Worm (Caenorhabditis elegans) whole organism, L1 larva: ENCODE results near the gene nspc-5.

Source experiments
- C04F5.9 ChIP-seq: sonication (generic microtip); optimal IDR thresholded peaks from 2 replicates; lab custom pipeline; 2016; ENCODE audit warnings: missing genetic modification characterization, missing compliant biosample characterization
- aly-2 ChIP-seq: fragments of 150-350 bp; optimal IDR thresholded peaks from 2 replicates; lab custom pipeline; 2014; ENCODE audit warnings: missing biosample characterization, missing genetic modification characterization
- blmp-1 ChIP-seq: fragments of 150-350 bp; optimal IDR thresholded peaks from 2 replicates; lab custom pipeline; 2014; ENCODE audit warnings: missing biosample characterization, missing genetic modification characterization
- ceh-63 ChIP-seq: fragments of 200-800 bp; sonication (Bioruptor generic); optimal IDR thresholded peaks from 2 replicates; lab custom pipeline; 2018; ENCODE audit warnings: mild to moderate bottlenecking, missing genetic modification characterization, missing compliant biosample characterization
- ceh-82 ChIP-seq, 3 experiments: fragments of 150-350 bp in 1 of 3; sonication (generic microtip) in 2 of 3; optimal IDR thresholded peaks; 2 replicates each; lab custom pipeline; 2014 to 2017; ENCODE audit warnings: missing biosample characterization in 3 of 3, missing genetic modification characterization in 3 of 3
- dsc-1 ChIP-seq: sonication (generic microtip); optimal IDR thresholded peaks from 2 replicates; lab custom pipeline; 2016; ENCODE audit warnings: mild to moderate bottlenecking, missing genetic modification characterization, missing compliant biosample characterization
- efl-3 ChIP-seq: fragments of 200-800 bp; sonication (Bioruptor generic); optimal IDR thresholded peaks from 2 replicates; lab custom pipeline; 2018; ENCODE audit warnings: mild to moderate bottlenecking, missing genetic modification characterization, missing compliant biosample characterization
- egl-13 ChIP-seq: sonication (generic microtip); optimal IDR thresholded peaks from 2 replicates; lab custom pipeline; 2016; ENCODE audit warnings: missing genotype, missing genetic modification reagents, missing genetic modification characterization, missing compliant biosample characterization
- egl-27 ChIP-seq, 2 experiments: fragments of 150-350 bp in 1 of 2; sonication (generic microtip); optimal IDR thresholded peaks; 3 replicates each; lab custom pipeline; 2017 to 2018; ENCODE audit warnings: missing biosample characterization in 2 of 2, missing genetic modification characterization in 2 of 2, missing genetic modification reagents in 2 of 2
- elt-2 ChIP-seq: sonication (generic microtip); optimal IDR thresholded peaks from 2 replicates; lab custom pipeline; 2016; ENCODE audit warnings: missing genetic modification characterization, mild to moderate bottlenecking, inconsistent platforms, missing compliant biosample characterization, missing genetic modification reagents
- elt-3 ChIP-seq, 6 experiments: fragments of 150-350 bp in 1 of 6; sonication (generic microtip); optimal IDR thresholded peaks; 2 replicates each; lab custom pipeline; 2017 to 2018; ENCODE audit warnings: missing biosample characterization in 6 of 6, missing genetic modification characterization in 6 of 6, inconsistent platforms in 1 of 6
- ets-5 ChIP-seq: fragments of 200-800 bp; sonication (Bioruptor generic); IDR thresholded peaks from 2 replicates; pipeline ENCODE4 v1.3.6; 2022; ENCODE audit warnings: missing genetic modification characterization, missing compliant biosample characterization
- fos-1 ChIP-seq: fragments of 150-350 bp; optimal IDR thresholded peaks from 2 replicates; lab custom pipeline; 2014; ENCODE audit warnings: missing biosample characterization, missing genetic modification characterization
- hlh-17 ChIP-seq: fragments of 200-800 bp; sonication (Bioruptor generic); optimal IDR thresholded peaks from 2 replicates; lab custom pipeline; 2018; ENCODE audit warnings: missing genetic modification characterization, mild to moderate bottlenecking, missing compliant biosample characterization, moderate library complexity, borderline replicate concordance
- irx-1 ChIP-seq: sonication (generic microtip); optimal IDR thresholded peaks from 2 replicates; lab custom pipeline; 2016; ENCODE audit warnings: missing genetic modification characterization, missing compliant biosample characterization
- jun-1 ChIP-seq: fragments of 150-350 bp; optimal IDR thresholded peaks from 2 replicates; lab custom pipeline; 2014; ENCODE audit warnings: missing biosample characterization, missing genetic modification reagents, missing genetic modification characterization
- lin-13 ChIP-seq: fragments of 150-350 bp; optimal IDR thresholded peaks from 2 replicates; lab custom pipeline; 2014; ENCODE audit warnings: missing biosample characterization, missing genetic modification reagents, missing genetic modification characterization
- lin-14 ChIP-seq: fragments of 200-800 bp; sonication (Bioruptor generic); optimal IDR thresholded peaks from 2 replicates; lab custom pipeline; 2018; ENCODE audit warnings: mild to moderate bottlenecking, missing genetic modification characterization, moderate library complexity, missing compliant biosample characterization
- lin-15B ChIP-seq: fragments of 150-350 bp; sonication (generic microtip); optimal IDR thresholded peaks from 3 replicates; lab custom pipeline; 2014; ENCODE audit warnings: missing biosample characterization, missing genetic modification characterization
- lin-35 ChIP-seq, 2 experiments: fragments of 150-350 bp; optimal IDR thresholded peaks; 2 replicates each; lab custom pipeline; 2014; ENCODE audit warnings: missing biosample characterization in 2 of 2, missing genetic modification characterization in 2 of 2, missing genetic modification reagents in 2 of 2
- lin-39 ChIP-seq: fragments of 150-350 bp; optimal IDR thresholded peaks from 2 replicates; lab custom pipeline; 2014; ENCODE audit warnings: missing biosample characterization, missing genetic modification reagents, missing genetic modification characterization
- nhr-20 ChIP-seq: sonication (generic microtip); optimal IDR thresholded peaks from 2 replicates; lab custom pipeline; 2016; ENCODE audit warnings: mild to moderate bottlenecking, missing genetic modification characterization, missing compliant biosample characterization
- nhr-71 ChIP-seq: sonication (generic microtip); optimal IDR thresholded peaks from 2 replicates; lab custom pipeline; 2016; ENCODE audit warnings: mild to moderate bottlenecking, missing genetic modification characterization, moderate library complexity, missing compliant biosample characterization
- nhr-76 ChIP-seq: sonication (generic microtip); optimal IDR thresholded peaks from 2 replicates; lab custom pipeline; 2017; ENCODE audit warnings: missing biosample characterization, missing genetic modification characterization
- nhr-85 ChIP-seq: sonication (generic microtip); peaks from one replicate; lab custom pipeline; 2016; ENCODE audit warnings: missing genetic modification characterization, inconsistent platforms, missing compliant biosample characterization
- nhr-90 ChIP-seq: sonication (generic microtip); optimal IDR thresholded peaks from 2 replicates; lab custom pipeline; 2016; ENCODE audit warnings: mild to moderate bottlenecking, missing genetic modification characterization, missing compliant biosample characterization; ENCODE audit not compliant: poor library complexity
- pqm-1 ChIP-seq: sonication (generic microtip); optimal IDR thresholded peaks from 3 replicates; lab custom pipeline; 2017; ENCODE audit warnings: missing biosample characterization, missing genetic modification characterization
- rnt-1 ChIP-seq: sonication (generic microtip); optimal IDR thresholded peaks from 2 replicates; lab custom pipeline; 2016; ENCODE audit warnings: mild to moderate bottlenecking, missing genetic modification characterization, moderate library complexity, missing compliant biosample characterization
- skn-1 ChIP-seq: fragments of 150-350 bp; optimal IDR thresholded peaks from 2 replicates; lab custom pipeline; 2014; ENCODE audit warnings: missing biosample characterization, missing genetic modification characterization
- snu-23 ChIP-seq: sonication (generic microtip); optimal IDR thresholded peaks from 2 replicates; lab custom pipeline; 2016; ENCODE audit warnings: missing genetic modification characterization, missing compliant biosample characterization
- sox-4 ChIP-seq: sonication (generic microtip); optimal IDR thresholded peaks from 2 replicates; lab custom pipeline; 2016; ENCODE audit warnings: missing genetic modification characterization, missing compliant biosample characterization
- sptf-1 ChIP-seq: fragments of 150-350 bp; optimal IDR thresholded peaks from 2 replicates; lab custom pipeline; 2014; ENCODE audit warnings: missing biosample characterization, missing genetic modification characterization
- swsn-7 ChIP-seq: sonication (generic microtip); optimal IDR thresholded peaks from 2 replicates; lab custom pipeline; 2016; ENCODE audit warnings: missing genetic modification characterization, missing compliant biosample characterization
- tbx-2 ChIP-seq: sonication (generic microtip); optimal IDR thresholded peaks from 2 replicates; lab custom pipeline; 2016; ENCODE audit warnings: missing genetic modification characterization, missing compliant biosample characterization
- unc-130 ChIP-seq: fragments of 150-350 bp; optimal IDR thresholded peaks from 2 replicates; lab custom pipeline; 2017; ENCODE audit warnings: missing biosample characterization, missing genetic modification characterization, inconsistent platforms
- unc-86 ChIP-seq: sonication (generic microtip); optimal IDR thresholded peaks from 2 replicates; lab custom pipeline; 2016; ENCODE audit warnings: missing genetic modification characterization, missing compliant biosample characterization
- xbp-1 ChIP-seq: sonication (generic microtip); optimal IDR thresholded peaks from 2 replicates; lab custom pipeline; 2016; ENCODE audit warnings: missing genetic modification characterization, missing compliant biosample characterization
- ztf-4 ChIP-seq: fragments of 150-350 bp; optimal IDR thresholded peaks from 2 replicates; lab custom pipeline; 2014; ENCODE audit warnings: missing biosample characterization, missing genetic modification characterization

The nspc-5 gene

ce11 chrX:8562586-8562985 lies 24.1 kb downstream of the nspc-5 start:
- TF ChIP-seq hlh-17 (GFP tag; lab: Kevin White, UChicago) (no peak), lin-13 (no peak), efl-3 (GFP tag; lab: Kevin White, UChicago) (no peak), elt-3 (tag; optimal IDR thresholded peaks at IDR 0.05; lab: Kevin White, UChicago) (no peak), snu-23 (GFP tag; lab: Kevin White, UChicago) (no peak)

ce11 chrX:8563663-8564450 lies 25.3 kb downstream of the nspc-5 start:
- TF ChIP-seq nhr-90 (tag; lab: Kevin White, UChicago) (no peak), C04F5.9 (tag; lab: Kevin White, UChicago) (no peak), ets-5 (GFP tag; lab: Robert Waterston, UW) (no peak), egl-13 (no peak), lin-39 (no peak), nhr-20 (tag; lab: Kevin White, UChicago) (peak; percentile 18), ceh-63 (no peak), xbp-1 (no peak), skn-1 (tag; lab: Kevin White, UChicago) (no peak), pqm-1 (tag; lab: Kevin White, UChicago) (no peak), dsc-1 (tag; lab: Kevin White, UChicago) (peak; percentile 60), lin-14 (GFP tag; lab: Kevin White, UChicago) (peak; percentile 23), elt-2 (tag; lab: Kevin White, UChicago) (peak; percentile 26), jun-1 (tag; lab: Kevin White, UChicago) (no peak), nhr-85 (tag; lab: Kevin White, UChicago) (peak; percentile 47), elt-3 (tag; optimal IDR thresholded peaks at IDR 0.05; lab: Kevin White, UChicago) (peak in 1 of 6 experiments; percentile 36), egl-27 (tag; optimal IDR thresholded peaks at IDR 0.05; lab: Kevin White, UChicago) (no peak), unc-86 (tag; lab: Kevin White, UChicago) (no peak), irx-1 (tag; lab: Kevin White, UChicago) (no peak)

- TF ChIP-seq rnt-1 (peak; percentile 1), lin-35 (GFP tag; optimal IDR thresholded peaks at IDR 0.05; lab: Kevin White, UChicago) (peak in 1 of 2 experiments; percentile 0), fos-1 (no peak), blmp-1 (tag; lab: Kevin White, UChicago) (peak; percentile 80), nhr-85 (tag; lab: Kevin White, UChicago) (peak; percentile 24), nhr-20 (tag; lab: Kevin White, UChicago) (peak; percentile 17), lin-14 (GFP tag; lab: Kevin White, UChicago) (peak; percentile 27), tbx-2 (no peak), nhr-76 (tag; lab: Kevin White, UChicago) (no peak)
Observed at ce11 chrX:8564451-8564795, 25.9 kb downstream of the nspc-5 start.

- peak; percentile 56 for TF ChIP-seq lin-14 (GFP tag; lab: Kevin White, UChicago)
- TF ChIP-seq lin-15B (tag; lab: Kevin White, UChicago) = no peak
- TF ChIP-seq ztf-4 (tag; lab: Kevin White, UChicago) = peak; percentile 15
- no peak for TF ChIP-seq unc-130 (tag; lab: Kevin White, UChicago)
- peak in 1 of 3 experiments; percentile 6 for TF ChIP-seq ceh-82 (tag; optimal IDR thresholded peaks at IDR 0.05; lab: Kevin White, UChicago)
- TF ChIP-seq snu-23 (GFP tag; lab: Kevin White, UChicago) = peak; percentile 1
- no peak for TF ChIP-seq pqm-1 (tag; lab: Kevin White, UChicago)
- TF ChIP-seq aly-2 (tag; lab: Kevin White, UChicago) = no peak
- TF ChIP-seq sox-4 (tag; lab: Kevin White, UChicago) = no peak
- TF ChIP-seq blmp-1 (tag; lab: Kevin White, UChicago) = peak; percentile 89
- TF ChIP-seq nhr-85 (tag; lab: Kevin White, UChicago) = no peak
- no peak for TF ChIP-seq nhr-71 (tag; lab: Kevin White, UChicago)
- TF ChIP-seq sptf-1 (tag; lab: Kevin White, UChicago) = no peak
- TF ChIP-seq swsn-7 = no peak
Observed at ce11 chrX:8565810-8566416, 27.4 kb downstream of the nspc-5 start.
